Fruit fly (Drosophila melanogaster) whole organism, embryonic: Measurements from ENCODE around the gene CG42784.

Experiments
- Atf6 ChIP-seq: fragments of 200-800 bp; sonication (Bioruptor generic); IDR thresholded peaks from 2 replicates; pipeline ENCODE4 v1.3.6; 2022; ENCODE audit warnings: missing biosample characterization, missing genetic modification characterization
- Bteb2 ChIP-seq: fragments of 200-800 bp; sonication (Bioruptor generic); optimal IDR thresholded peaks from 2 replicates; lab custom pipeline; 2016; ENCODE audit warnings: missing biosample characterization, missing genetic modification characterization
- CG10366 ChIP-seq: fragments of 200-800 bp; sonication (Bioruptor generic); IDR thresholded peaks from 2 replicates; pipeline ENCODE4 v1.3.6; 2022; ENCODE audit warnings: missing biosample characterization, missing genetic modification characterization
- CG10959 ChIP-seq: fragments of 200-800 bp; sonication (Bioruptor generic); IDR thresholded peaks from 2 replicates; pipeline ENCODE4 v1.3.6; 2022; ENCODE audit warnings: missing biosample characterization, missing genetic modification characterization
- CG11093 ChIP-seq: fragments of 200-800 bp; sonication (Bioruptor generic); IDR thresholded peaks from 3 replicates; pipeline ENCODE4 v1.3.6; 2022; ENCODE audit warnings: missing biosample characterization, missing genetic modification characterization
- CG12219 ChIP-seq: fragments of 200-800 bp; sonication (Bioruptor generic); optimal IDR thresholded peaks from 3 replicates; lab custom pipeline; 2018; ENCODE audit warnings: missing biosample characterization, mild to moderate bottlenecking, missing genetic modification characterization
- CG12769 ChIP-seq: fragments of 200-800 bp; sonication (Bioruptor generic); optimal IDR thresholded peaks from 2 replicates; lab custom pipeline; 2019; ENCODE audit warnings: missing biosample characterization, mild to moderate bottlenecking, missing genetic modification characterization, moderate library complexity
- CG13624 ChIP-seq: fragments of 200-800 bp; sonication (Bioruptor generic); optimal IDR thresholded peaks from 2 replicates; lab custom pipeline; 2016; ENCODE audit warnings: missing biosample characterization, missing genetic modification characterization
- CG1647 ChIP-seq: fragments of 200-800 bp; sonication (Bioruptor generic); optimal IDR thresholded peaks from 3 replicates; lab custom pipeline; 2016; ENCODE audit warnings: missing biosample characterization, missing genetic modification characterization
- CG17359 ChIP-seq: fragments of 200-800 bp; sonication (Bioruptor generic); optimal IDR thresholded peaks from 3 replicates; lab custom pipeline; 2018; ENCODE audit warnings: missing biosample characterization, mild to moderate bottlenecking, missing genetic modification characterization, moderate library complexity
- CG17912 ChIP-seq: fragments of 200-800 bp; sonication (Bioruptor generic); optimal IDR thresholded peaks from 2 replicates; lab custom pipeline; 2018; ENCODE audit warnings: missing biosample characterization, mild to moderate bottlenecking, missing genetic modification characterization
- CG18619 ChIP-seq: fragments of 200-800 bp; sonication (Bioruptor generic); optimal IDR thresholded peaks from 3 replicates; lab custom pipeline; 2017; ENCODE audit warnings: missing biosample characterization, mild to moderate bottlenecking, missing genetic modification characterization
- CG2116 ChIP-seq: fragments of 200-800 bp; sonication (Bioruptor generic); optimal IDR thresholded peaks from 3 replicates; lab custom pipeline; 2018; ENCODE audit warnings: missing biosample characterization, mild to moderate bottlenecking, missing genetic modification characterization
- CG2129 ChIP-seq: fragments of 200-800 bp; sonication (Bioruptor generic); IDR thresholded peaks from 2 replicates; pipeline ENCODE4 v1.3.6; 2022; ENCODE audit warnings: missing biosample characterization, missing genetic modification characterization; ENCODE audit not compliant: partially characterized antibody
- CG4282 ChIP-seq: fragments of 200-800 bp; sonication (Bioruptor generic); optimal IDR thresholded peaks from 2 replicates; lab custom pipeline; 2016; ENCODE audit warnings: missing biosample characterization, missing genetic modification characterization
- CG4360 ChIP-seq: fragments of 200-800 bp; sonication (Bioruptor generic); IDR thresholded peaks from 2 replicates; pipeline ENCODE4 v1.3.6; 2022; ENCODE audit warnings: missing biosample characterization, missing genetic modification characterization
- CG5953 ChIP-seq: fragments of 200-800 bp; sonication (Bioruptor generic); IDR thresholded peaks from 2 replicates; pipeline ENCODE4 v1.3.6; 2022; ENCODE audit warnings: missing biosample characterization, missing genetic modification characterization
- CG9727 ChIP-seq: fragments of 200-800 bp; sonication (Bioruptor generic); optimal IDR thresholded peaks from 3 replicates; lab custom pipeline; 2017; ENCODE audit warnings: missing biosample characterization, mild to moderate bottlenecking, missing genetic modification characterization
- CTCF ChIP-seq: fragments of 200-800 bp; sonication (Bioruptor generic); optimal IDR thresholded peaks from 2 replicates; lab custom pipeline; 2017; ENCODE audit warnings: missing biosample characterization, mild to moderate bottlenecking, missing genetic modification characterization, moderate library complexity
- Dad ChIP-seq: fragments of 200-800 bp; sonication (Bioruptor generic); optimal IDR thresholded peaks from 3 replicates; lab custom pipeline; 2016; ENCODE audit warnings: missing biosample characterization, missing genetic modification characterization
- Dip2 ChIP-seq: fragments of 200-800 bp; sonication (Bioruptor generic); IDR thresholded peaks from 2 replicates; pipeline ENCODE4 v1.3.6; 2022; ENCODE audit warnings: missing biosample characterization, missing genetic modification characterization
- Dll ChIP-seq: fragments of 200-800 bp; sonication (Bioruptor generic); IDR thresholded peaks from 4 replicates; pipeline ENCODE4 v1.3.6; 2022; ENCODE audit warnings: missing biosample characterization, missing genetic modification characterization; ENCODE audit not compliant: partially characterized antibody
- E2f1 ChIP-seq: fragments of 200-800 bp; sonication (Bioruptor generic); IDR thresholded peaks from 2 replicates; pipeline ENCODE4 v1.3.6; 2022; ENCODE audit warnings: missing biosample characterization, missing genetic modification characterization
- Hmx ChIP-seq: fragments of 200-800 bp; sonication (Bioruptor generic); optimal IDR thresholded peaks from 2 replicates; lab custom pipeline; 2016; ENCODE audit warnings: missing biosample characterization, missing genetic modification characterization
- Med ChIP-seq: fragments of 200-800 bp; sonication (Bioruptor generic); peaks from one replicate; lab custom pipeline; 2016; ENCODE audit warnings: missing biosample characterization, missing genetic modification characterization, mild to moderate bottlenecking, inconsistent platforms, moderate library complexity
- Rfx ChIP-seq: fragments of 200-800 bp; sonication (Bioruptor generic); IDR thresholded peaks from 2 replicates; pipeline ENCODE4 v1.3.6; 2022; ENCODE audit warnings: missing biosample characterization, missing genetic modification characterization
- Scr ChIP-seq: fragments of 200-800 bp; sonication (Bioruptor generic); IDR thresholded peaks from 2 replicates; pipeline ENCODE4 v1.3.6; 2022; ENCODE audit warnings: missing biosample characterization, missing genetic modification characterization; ENCODE audit not compliant: partially characterized antibody
- Ssrp ChIP-seq: fragments of 200-800 bp; sonication (Bioruptor generic); optimal IDR thresholded peaks from 2 replicates; lab custom pipeline; 2018; ENCODE audit warnings: missing biosample characterization, mild to moderate bottlenecking, missing genetic modification characterization, moderate library complexity
- Xbp1 ChIP-seq: fragments of 200-800 bp; sonication (Bioruptor generic); optimal IDR thresholded peaks from 3 replicates; lab custom pipeline; 2016; ENCODE audit warnings: missing biosample characterization, mild to moderate bottlenecking, missing genetic modification characterization
- ap ChIP-seq: fragments of 200-800 bp; sonication (Bioruptor generic); IDR thresholded peaks from 2 replicates; pipeline ENCODE4 v1.3.6; 2022; ENCODE audit warnings: missing biosample characterization, missing genetic modification characterization
- cad ChIP-seq: fragments of >200 bp; optimal IDR thresholded peaks from 2 replicates; lab custom pipeline; 2017; ENCODE audit warnings: missing biosample characterization, missing genetic modification characterization
- chn ChIP-seq: fragments of 200-800 bp; sonication (Bioruptor generic); optimal IDR thresholded peaks from 2 replicates; lab custom pipeline; 2016; ENCODE audit warnings: missing biosample characterization, missing genetic modification characterization
- dimm ChIP-seq: fragments of 200-800 bp; sonication (Bioruptor generic); IDR thresholded peaks from 2 replicates; pipeline ENCODE4 v1.3.6; 2022; ENCODE audit warnings: missing biosample characterization, missing genetic modification characterization
- ems ChIP-seq: fragments of 200-800 bp; sonication (Bioruptor generic); optimal IDR thresholded peaks from 3 replicates; lab custom pipeline; 2016; ENCODE audit warnings: missing biosample characterization, missing genetic modification characterization
- esg ChIP-seq: fragments of 200-800 bp; sonication (Bioruptor generic); conservative IDR thresholded peaks from 2 replicates; pipeline ENCODE4 v1.3.6; 2022; ENCODE audit warnings: missing biosample characterization, missing genetic modification characterization
- eyg ChIP-seq: fragments of 200-800 bp; sonication (Bioruptor generic); optimal IDR thresholded peaks from 3 replicates; lab custom pipeline; 2016; ENCODE audit warnings: missing biosample characterization, missing genetic modification characterization
- grau ChIP-seq: fragments of 200-800 bp; optimal IDR thresholded peaks from 3 replicates; lab custom pipeline; 2019; ENCODE audit warnings: missing biosample characterization, mild to moderate bottlenecking, missing genetic modification characterization, moderate library complexity
- klu ChIP-seq: fragments of 200-800 bp; sonication (Bioruptor generic); IDR thresholded peaks from 2 replicates; pipeline ENCODE4 v1.3.6; 2022; ENCODE audit warnings: missing biosample characterization, missing genetic modification characterization
- knrl ChIP-seq: fragments of 200-800 bp; sonication (Bioruptor generic); IDR thresholded peaks from 3 replicates; pipeline ENCODE4 v1.3.6; 2022; ENCODE audit warnings: missing biosample characterization, missing genetic modification characterization; ENCODE audit not compliant: partially characterized antibody
- lab ChIP-seq: fragments of 200-800 bp; sonication (Bioruptor generic); optimal IDR thresholded peaks from 3 replicates; lab custom pipeline; 2017; ENCODE audit warnings: missing biosample characterization, missing genetic modification characterization, mild to moderate bottlenecking, moderate library complexity, missing genetic modification reagents
- lilli ChIP-seq: fragments of 200-800 bp; sonication (Bioruptor generic); optimal IDR thresholded peaks from 3 replicates; lab custom pipeline; 2016; ENCODE audit warnings: missing biosample characterization, missing genetic modification characterization
- lmd ChIP-seq: fragments of 200-800 bp; sonication (Bioruptor generic); IDR thresholded peaks from 2 replicates; pipeline ENCODE4 v1.3.6; 2022; ENCODE audit warnings: missing biosample characterization, missing genetic modification characterization
- row ChIP-seq: fragments of 200-800 bp; sonication (Bioruptor generic); IDR thresholded peaks from 3 replicates; pipeline ENCODE4 v1.3.6; 2022; ENCODE audit warnings: missing biosample characterization, missing genetic modification characterization
- sens ChIP-seq: fragments of 200-800 bp; sonication (Bioruptor generic); peaks from one replicate; lab custom pipeline; 2016; ENCODE audit warnings: missing biosample characterization, missing genetic modification characterization
- slbo ChIP-seq: fragments of 200-800 bp; sonication (Bioruptor generic); IDR thresholded peaks from 2 replicates; pipeline ENCODE4 v1.3.6; 2022; ENCODE audit warnings: missing biosample characterization, missing genetic modification characterization
- tio ChIP-seq: fragments of 200-800 bp; sonication (Bioruptor generic); optimal IDR thresholded peaks from 2 replicates; lab custom pipeline; 2017; ENCODE audit warnings: missing biosample characterization, missing genetic modification characterization, inconsistent platforms
- tll ChIP-seq, 2 experiments: fragments of 200-800 bp in 1 of 2; fragments of >200 bp in 1 of 2; sonication (Bioruptor generic) in 1 of 2; optimal IDR thresholded peaks; 2 replicates each; lab custom pipeline; 2017 to 2019; ENCODE audit warnings: missing biosample characterization in 2 of 2, missing genetic modification characterization in 2 of 2, mild to moderate bottlenecking in 1 of 2, moderate library complexity in 1 of 2
- tna ChIP-seq: fragments of 200-800 bp; sonication (Bioruptor generic); IDR thresholded peaks from 2 replicates; pipeline ENCODE4 v1.3.6; 2022; ENCODE audit warnings: missing biosample characterization, missing genetic modification characterization; ENCODE audit not compliant: partially characterized antibody
- unc-4 ChIP-seq: fragments of 200-800 bp; sonication (Bioruptor generic); IDR thresholded peaks from 2 replicates; pipeline ENCODE4 v1.3.6; 2022; ENCODE audit warnings: missing biosample characterization, missing genetic modification characterization; ENCODE audit not compliant: partially characterized antibody
- unpg ChIP-seq: fragments of 200-800 bp; sonication (Bioruptor generic); optimal IDR thresholded peaks from 3 replicates; lab custom pipeline; 2018; ENCODE audit warnings: missing biosample characterization, mild to moderate bottlenecking, missing genetic modification characterization, moderate library complexity

CG42784 gene

dm6 chr2L:13512182-13513032 lies 97.2 kb downstream of the CG42784 start (continued):
- TF ChIP-seq unpg (GFP tag; lab: Kevin White, UChicago) (peak; percentile 46), row (GFP tag; lab: Robert Waterston, UW) (peak; percentile 73), CG2129 (GFP tag; lab: Robert Waterston, UW) (no peak), CG18619 (GFP tag; lab: Kevin White, UChicago) (peak; percentile 16), CG9727 (GFP tag; lab: Kevin White, UChicago) (peak; percentile 56), Ssrp (tag; lab: Kevin White, UChicago) (peak; percentile 3), CG17359 (tag; lab: Kevin White, UChicago) (peak; percentile 28), tna (GFP tag; lab: Robert Waterston, UW) (no peak), Dad (GFP tag; lab: Kevin White, UChicago) (no peak), cad (no peak), tio (peak; percentile 30), CG12219 (GFP tag; lab: Kevin White, UChicago) (peak; percentile 18), lmd (peak; percentile 51; the same call in 1 of the 2 replicates), CG12769 (tag; lab: Kevin White, UChicago) (peak; percentile 60), Dip2 (GFP tag; lab: Robert Waterston, UW) (no peak), Atf6 (GFP tag; lab: Robert Waterston, UW) (peak; percentile 42; the same call in 1 of the 2 replicates), Hmx (GFP tag; lab: Kevin White, UChicago) (no peak), eyg (no peak), grau (tag; lab: Kevin White, UChicago) (peak; percentile 87), CG13624 (GFP tag; lab: Kevin White, UChicago) (peak; percentile 44), CG5953 (no peak), ems (GFP tag; lab: Kevin White, UChicago) (peak; percentile 13), slbo (GFP tag; lab: Robert Waterston, UW) (peak; percentile 71), Scr (GFP tag; lab: Robert Waterston, UW) (no peak), CG10366 (GFP tag; lab: Robert Waterston, UW) (peak; percentile 46), dimm (GFP tag; lab: Robert Waterston, UW) (0 out of 2 replicates have a peak, but pooled peaks have one; percentile 19), CG4282 (GFP tag; lab: Kevin White, UChicago) (no peak), Rfx (GFP tag; lab: Robert Waterston, UW) (peak; percentile 64), lab (GFP tag; lab: Kevin White, UChicago) (peak; percentile 35), Bteb2 (GFP tag; lab: Kevin White, UChicago) (peak; percentile 26), E2f1 (GFP tag; lab: Robert Waterston, UW) (0 out of 2 replicates have a peak, but pooled peaks have one; percentile 13), lilli (GFP tag; lab: Kevin White, UChicago) (peak; percentile 33), CG17912 (GFP tag; lab: Kevin White, UChicago) (no peak), CG1647 (peak; percentile 12), Xbp1 (GFP tag; lab: Kevin White, UChicago) (peak; percentile 39), esg (GFP tag; lab: Robert Waterston, UW) (peak; percentile 23; the same call in 1 of the 2 replicates), CG2116 (GFP tag; lab: Kevin White, UChicago) (no peak)
- TF ChIP-seq, all 482 proteins: peak for 132

dm6 chr2L:13513033-13513330 lies 97.8 kb downstream of the CG42784 start:
- no peak for TF ChIP-seq CG11093 (GFP tag; lab: Robert Waterston, UW)
- TF ChIP-seq Med (GFP tag; lab: Kevin White, UChicago): peak; percentile 76
- peak; percentile 34 for TF ChIP-seq chn (GFP tag; lab: Kevin White, UChicago)
- no peak for TF ChIP-seq ap
- no peak for TF ChIP-seq tll (GFP tag; optimal IDR thresholded peaks at IDR 0.05; lab: Kevin White, UChicago)
- TF ChIP-seq unc-4 (GFP tag; lab: Robert Waterston, UW): 0 out of 2 replicates have a peak, but pooled peaks have one; percentile 12
- TF ChIP-seq sens: peak; percentile 71
- TF ChIP-seq CTCF (GFP tag; lab: Kevin White, UChicago): no peak
- TF ChIP-seq Dll: 0 out of 4 replicates have a peak, but pooled peaks have one; percentile 49
- TF ChIP-seq klu (GFP tag; lab: Robert Waterston, UW): 0 out of 2 replicates have a peak, but pooled peaks have one; percentile 8
- TF ChIP-seq CG10959 (GFP tag; lab: Robert Waterston, UW): 0 out of 2 replicates have a peak, but pooled peaks have one; percentile 29
- TF ChIP-seq knrl (GFP tag; lab: Robert Waterston, UW): 0 out of 3 replicates have a peak, but pooled peaks have one; percentile 7
- TF ChIP-seq CG4360: peak; percentile 95
- TF ChIP-seq Scr (GFP tag; lab: Robert Waterston, UW): 0 out of 2 replicates have a peak, but pooled peaks have one; percentile 6
